Fruit fly (Drosophila melanogaster): Measurements from ENCODE around the gene Socs16D.

Gene Socs16D

dm6 chrX:17841923-17842322 is 14.6 kb upstream of the Socs16D start, which contains the start of gene Taf9 (continued):
- TF ChIP-seq CG31441 (GFP tag; IDR thresholded peaks at IDR 0.05) (no peak), BEAF-32 (GFP tag; optimal IDR thresholded peaks at IDR 0.05) (peak; percentile 82), dmrt11E (tag; optimal IDR thresholded peaks at IDR 0.05) (no peak), CG8478 (optimal IDR thresholded peaks at IDR 0.05) (no peak), CG2889 (GFP tag; IDR thresholded peaks at IDR 0.05) (no peak), Ets97D (GFP tag; optimal IDR thresholded peaks at IDR 0.05) (peak; percentile 78), amos (GFP tag; IDR thresholded peaks at IDR 0.05; ENCODE audit: partially characterized antibody) (peak; percentile 92), H2.0 (GFP tag; IDR thresholded peaks at IDR 0.05) (no peak), trem (tag; optimal IDR thresholded peaks at IDR 0.05) (peak; percentile 24), B-H1 (GFP tag; IDR thresholded peaks at IDR 0.05) (no peak), CG10209 (GFP tag; optimal IDR thresholded peaks at IDR 0.05) (no peak), CG4328 (GFP tag; optimal IDR thresholded peaks at IDR 0.05) (no peak), cwo (GFP tag; optimal IDR thresholded peaks at IDR 0.05) (no peak), CG32772 (GFP tag; IDR thresholded peaks at IDR 0.05) (no peak), CG15269 (tag; optimal IDR thresholded peaks at IDR 0.05) (no peak), lov (optimal IDR thresholded peaks at IDR 0.05) (no peak), lov (GFP tag; IDR thresholded peaks at IDR 0.05) (no peak), odd (GFP tag; optimal IDR thresholded peaks at IDR 0.05) (no peak), Mad (GFP tag; optimal IDR thresholded peaks at IDR 0.05) (no peak), tin (GFP tag; optimal IDR thresholded peaks at IDR 0.05) (no peak), Ada2b (GFP tag; IDR thresholded peaks at IDR 0.05) (no peak), br (optimal IDR thresholded peaks at IDR 0.05) (no peak), sd (tag; optimal IDR thresholded peaks at IDR 0.05) (no peak), Sry-δ (GFP tag; optimal IDR thresholded peaks at IDR 0.05) (peak; percentile 75), klu (GFP tag; IDR thresholded peaks at IDR 0.05) (no peak), lmd (GFP tag; IDR thresholded peaks at IDR 0.05) (peak; percentile 13; the same call in 1 of the 2 replicates), fd96Cb (tag; optimal IDR thresholded peaks at IDR 0.05) (no peak), twi (tag; optimal IDR thresholded peaks at IDR 0.05) (no peak), Bdp1 (GFP tag; optimal IDR thresholded peaks at IDR 0.05) (no peak), Poxn (GFP tag; IDR thresholded peaks at IDR 0.05) (no peak), CG31388 (GFP tag; optimal IDR thresholded peaks at IDR 0.05) (no peak), CG18011 (GFP tag; optimal IDR thresholded peaks at IDR 0.05) (no peak), so (GFP tag; IDR thresholded peaks at IDR 0.05) (no peak), CG3065 (GFP tag; optimal IDR thresholded peaks at IDR 0.05) (no peak), vvl (GFP tag; IDR thresholded peaks at IDR 0.05) (no peak), chif (GFP tag; optimal IDR thresholded peaks at IDR 0.05) (no peak), Bgb (GFP tag; IDR thresholded peaks at IDR 0.05; ENCODE audit: partially characterized antibody) (peak; percentile 95), pb (GFP tag; optimal IDR thresholded peaks at IDR 0.05) (no peak), danr (GFP tag; IDR thresholded peaks at IDR 0.05) (no peak), CG7556 (GFP tag; optimal IDR thresholded peaks at IDR 0.05) (no peak), CG10462 (GFP tag; optimal IDR thresholded peaks at IDR 0.05) (no peak), CG13775 (GFP tag; optimal IDR thresholded peaks at IDR 0.05) (no peak), CG30020 (tag; optimal IDR thresholded peaks at IDR 0.05) (no peak), Spps (tag; optimal IDR thresholded peaks at IDR 0.05) (no peak), ems (GFP tag; optimal IDR thresholded peaks at IDR 0.05) (no peak), esg (GFP tag; conservative IDR thresholded peaks at IDR 0.05) (no peak), yki (optimal IDR thresholded peaks at IDR 0.05) (no peak), psq (GFP tag; optimal IDR thresholded peaks at IDR 0.05) (no peak), Meics (GFP tag; optimal IDR thresholded peaks at IDR 0.05) (no peak), CG4707 (GFP tag; optimal IDR thresholded peaks at IDR 0.05) (no peak), chinmo (GFP tag; IDR thresholded peaks at IDR 0.05; ENCODE audit: partially characterized antibody) (peak; percentile 94), slou (GFP tag; optimal IDR thresholded peaks at IDR 0.05) (no peak), Dip2 (GFP tag; IDR thresholded peaks at IDR 0.05) (no peak), row (GFP tag; IDR thresholded peaks at IDR 0.05) (peak; percentile 28; the same call in 1 of the 3 replicates)
